Worm (Caenorhabditis elegans) whole organism, L4 larva: ENCODE data around the gene F10C1.3.

ENCODE experiments used
- F10B5.3 ChIP-seq: sonication (generic microtip); optimal IDR thresholded peaks from 2 replicates; lab custom pipeline; 2016; ENCODE audit warnings: mild to moderate bottlenecking, missing genetic modification characterization, missing compliant biosample characterization
- F26F4.8 ChIP-seq: fragments of 200-800 bp; sonication (Bioruptor generic); conservative IDR thresholded peaks from 2 replicates; pipeline ENCODE4 v1.3.6; 2022; ENCODE audit warnings: missing genetic modification characterization, missing compliant biosample characterization
- T26A8.4 ChIP-seq: fragments of 200-800 bp; sonication (Bioruptor generic); IDR thresholded peaks from 2 replicates; pipeline ENCODE4 v1.3.6; 2022; ENCODE audit warnings: missing genetic modification characterization, missing compliant biosample characterization
- Y48G9A.11 ChIP-seq: fragments of 200-800 bp; sonication (Bioruptor generic); IDR thresholded peaks from 2 replicates; pipeline ENCODE4 v1.3.6; 2022; ENCODE audit warnings: missing genetic modification reagents, missing genetic modification characterization, missing compliant biosample characterization
- Y75B8A.6 ChIP-seq: fragments of 200-800 bp; sonication (Bioruptor generic); IDR thresholded peaks from 2 replicates; pipeline ENCODE4 v1.3.6; 2022; ENCODE audit warnings: missing genetic modification reagents, missing genetic modification characterization, missing compliant biosample characterization
- ZK546.5 ChIP-seq, 2 experiments: sonication (generic microtip); optimal IDR thresholded peaks; 2 replicates each; lab custom pipeline; 2017; ENCODE audit warnings: missing biosample characterization in 2 of 2, missing genetic modification characterization in 2 of 2
- aly-2 ChIP-seq: sonication (generic microtip); optimal IDR thresholded peaks from 2 replicates; lab custom pipeline; 2018; ENCODE audit warnings: missing biosample characterization, missing genetic modification characterization
- ama-1 ChIP-seq: fragments of 150-350 bp; optimal IDR thresholded peaks from 2 replicates; lab custom pipeline; 2014; ENCODE audit warnings: inconsistent platforms, mixed read lengths
- ceh-20 ChIP-seq: fragments of 200-800 bp; sonication (Bioruptor generic); IDR thresholded peaks from 2 replicates; pipeline ENCODE4 v1.3.6; 2022; ENCODE audit warnings: missing genetic modification reagents, missing genetic modification characterization, missing compliant biosample characterization
- ceh-28 ChIP-seq: fragments of 150-350 bp; optimal IDR thresholded peaks from 2 replicates; lab custom pipeline; 2014; ENCODE audit warnings: missing biosample characterization, missing genetic modification reagents, missing genetic modification characterization
- ceh-44 ChIP-seq: fragments of 200-800 bp; sonication (Bioruptor generic); IDR thresholded peaks from 2 replicates; pipeline ENCODE4 v1.3.6; 2022; ENCODE audit warnings: missing genetic modification reagents, missing genetic modification characterization, missing compliant biosample characterization
- ceh-62 ChIP-seq: sonication (generic microtip); optimal IDR thresholded peaks from 2 replicates; lab custom pipeline; 2017; ENCODE audit warnings: missing biosample characterization, missing genetic modification characterization
- ces-1 ChIP-seq: fragments of 150-350 bp; sonication (generic microtip); optimal IDR thresholded peaks from 4 replicates; lab custom pipeline; 2014; ENCODE audit warnings: missing biosample characterization, missing genetic modification reagents, missing genetic modification characterization
- ctbp-1 ChIP-seq: fragments of 200-800 bp; sonication (Bioruptor generic); IDR thresholded peaks from 2 replicates; pipeline ENCODE4 v1.3.6; 2022; ENCODE audit warnings: missing genetic modification reagents, missing genetic modification characterization, missing compliant biosample characterization
- daf-12 ChIP-seq: fragments of 150-350 bp; optimal IDR thresholded peaks from 2 replicates; lab custom pipeline; 2014; ENCODE audit warnings: missing biosample characterization, missing genetic modification reagents, missing genetic modification characterization
- dmd-6 ChIP-seq: fragments of 200-800 bp; sonication (Bioruptor generic); IDR thresholded peaks from 2 replicates; pipeline ENCODE4 v1.3.6; 2022; ENCODE audit warnings: missing genetic modification reagents, missing genetic modification characterization, missing compliant biosample characterization
- dmd-9 ChIP-seq: fragments of 200-800 bp; sonication (Bioruptor generic); IDR thresholded peaks from 2 replicates; pipeline ENCODE4 v1.3.6; 2022; ENCODE audit warnings: missing genetic modification reagents, missing genetic modification characterization, missing compliant biosample characterization
- fkh-10 ChIP-seq: fragments of 150-350 bp; optimal IDR thresholded peaks from 2 replicates; lab custom pipeline; 2014; ENCODE audit warnings: missing biosample characterization, missing genetic modification reagents, missing genetic modification characterization
- gei-8 ChIP-seq: fragments of 200-800 bp; sonication (Bioruptor generic); optimal IDR thresholded peaks from 2 replicates; lab custom pipeline; 2018; ENCODE audit warnings: mild to moderate bottlenecking, missing genetic modification characterization, missing compliant biosample characterization
- hif-1 ChIP-seq, 2 experiments: sonication (generic microtip); optimal IDR thresholded peaks; 2 replicates each; lab custom pipeline; 2016 to 2017; ENCODE audit warnings: missing compliant biosample characterization in 2 of 2, missing genetic modification characterization in 2 of 2, missing genetic modification reagents in 2 of 2, missing genotype in 2 of 2, mild to moderate bottlenecking in 1 of 2
- hlh-30 ChIP-seq: sonication (generic microtip); optimal IDR thresholded peaks from 2 replicates; lab custom pipeline; 2017; ENCODE audit warnings: antibody characterized with exemption, mild to moderate bottlenecking, missing genetic modification characterization, missing compliant biosample characterization; ENCODE audit not compliant: insufficient read depth
- hmg-1.1 ChIP-seq: fragments of 200-800 bp; sonication (Bioruptor generic); IDR thresholded peaks from 2 replicates; pipeline ENCODE4 v1.3.6; 2022; ENCODE audit warnings: missing genetic modification reagents, missing genetic modification characterization, missing compliant biosample characterization
- jun-1 ChIP-seq: fragments of 150-350 bp; optimal IDR thresholded peaks from 2 replicates; lab custom pipeline; 2014; ENCODE audit warnings: missing biosample characterization, missing genetic modification reagents, missing genetic modification characterization
- lin-13 ChIP-seq: fragments of 150-350 bp; optimal IDR thresholded peaks from 2 replicates; lab custom pipeline; 2014; ENCODE audit warnings: missing biosample characterization, missing genetic modification reagents, missing genetic modification characterization
- lin-29 ChIP-seq: fragments of 200-800 bp; sonication (Bioruptor generic); IDR thresholded peaks from 2 replicates; pipeline ENCODE4 v1.3.6; 2022; ENCODE audit warnings: missing genetic modification reagents, missing genetic modification characterization, missing compliant biosample characterization
- lin-39 ChIP-seq: fragments of 150-350 bp; optimal IDR thresholded peaks from 2 replicates; lab custom pipeline; 2014; ENCODE audit warnings: missing biosample characterization, missing genetic modification reagents, missing genetic modification characterization
- madf-9 ChIP-seq: fragments of 200-800 bp; sonication (Bioruptor generic); conservative IDR thresholded peaks from 2 replicates; pipeline ENCODE4 v1.3.6; 2022; ENCODE audit warnings: missing genetic modification reagents, missing genetic modification characterization, missing compliant biosample characterization
- mdl-1 ChIP-seq, 2 experiments: fragments of 150-350 bp in 1 of 2; sonication (generic microtip) in 1 of 2; optimal IDR thresholded peaks; 2 replicates each; lab custom pipeline; 2014 to 2017; ENCODE audit warnings: missing biosample characterization in 2 of 2, missing genetic modification characterization in 2 of 2
- mep-1 ChIP-seq: fragments of 150-350 bp; sonication (generic microtip); optimal IDR thresholded peaks from 3 replicates; lab custom pipeline; 2014; ENCODE audit warnings: missing biosample characterization, missing genetic modification characterization
- mxl-3 ChIP-seq: fragments of 200-800 bp; sonication (Bioruptor generic); optimal IDR thresholded peaks from 2 replicates; lab custom pipeline; 2018; ENCODE audit warnings: mild to moderate bottlenecking, missing genetic modification characterization, missing compliant biosample characterization
- nhr-11 ChIP-seq: fragments of 150-350 bp; optimal IDR thresholded peaks from 2 replicates; lab custom pipeline; 2014; ENCODE audit warnings: missing biosample characterization, missing genetic modification characterization
- nhr-111 ChIP-seq: fragments of 200-800 bp; sonication (Bioruptor generic); optimal IDR thresholded peaks from 2 replicates; lab custom pipeline; 2018; ENCODE audit warnings: mild to moderate bottlenecking, missing genetic modification characterization, missing compliant biosample characterization
- nhr-25 ChIP-seq: sonication (generic microtip); optimal IDR thresholded peaks from 2 replicates; lab custom pipeline; 2017; ENCODE audit warnings: missing genetic modification characterization, mild to moderate bottlenecking, missing compliant biosample characterization, antibody characterized with exemption, moderate library complexity, borderline replicate concordance; ENCODE audit not compliant: insufficient read depth
- nhr-28 ChIP-seq: fragments of 150-350 bp; optimal IDR thresholded peaks from 2 replicates; lab custom pipeline; 2014; ENCODE audit warnings: missing biosample characterization, missing genetic modification characterization
- nhr-48 ChIP-seq: sonication (generic microtip); optimal IDR thresholded peaks from 2 replicates; lab custom pipeline; 2016; ENCODE audit warnings: mild to moderate bottlenecking, missing genetic modification characterization, missing compliant biosample characterization
- nhr-6 ChIP-seq: fragments of 150-350 bp; optimal IDR thresholded peaks from 2 replicates; lab custom pipeline; 2014; ENCODE audit warnings: missing biosample characterization, missing genetic modification characterization
- pqm-1 ChIP-seq: sonication (generic microtip); optimal IDR thresholded peaks from 2 replicates; lab custom pipeline; 2017; ENCODE audit warnings: missing biosample characterization, missing genetic modification characterization
- rbr-2 ChIP-seq: sonication (generic microtip); optimal IDR thresholded peaks from 2 replicates; lab custom pipeline; 2016; ENCODE audit warnings: missing genotype, missing genetic modification characterization, missing compliant biosample characterization
- saeg-2 ChIP-seq: fragments of 200-800 bp; sonication (Bioruptor generic); IDR thresholded peaks from 2 replicates; pipeline ENCODE4 v1.3.6; 2022; ENCODE audit warnings: missing genetic modification reagents, missing genetic modification characterization, missing compliant biosample characterization
- sdz-12 ChIP-seq: fragments of 200-800 bp; sonication (Bioruptor generic); optimal IDR thresholded peaks from 2 replicates; lab custom pipeline; 2018; ENCODE audit warnings: mild to moderate bottlenecking, missing genetic modification characterization, missing compliant biosample characterization
- unc-130 ChIP-seq: sonication (generic microtip); optimal IDR thresholded peaks from 2 replicates; lab custom pipeline; 2016; ENCODE audit warnings: missing genetic modification reagents, missing genetic modification characterization, missing compliant biosample characterization
- unc-62 ChIP-seq, 3 experiments: fragments of 150-350 bp in 1 of 3; sonication (generic microtip); optimal IDR thresholded peaks in 2 of 3; peaks in 1 of 3; 1 replicate in 1 of 3; 2 replicates in 2 of 3; lab custom pipeline; 2014 to 2017; ENCODE audit warnings: missing biosample characterization in 3 of 3, missing genetic modification characterization in 3 of 3, missing genetic modification reagents in 3 of 3, missing genotype in 1 of 3
- vab-7 ChIP-seq: fragments of 200-800 bp; sonication (Bioruptor generic); IDR thresholded peaks from 2 replicates; pipeline ENCODE4 v1.3.6; 2022; ENCODE audit warnings: missing genetic modification reagents, missing genetic modification characterization, missing compliant biosample characterization
- zip-11 ChIP-seq: fragments of 200-800 bp; sonication (Bioruptor generic); IDR thresholded peaks from 2 replicates; pipeline ENCODE4 v1.3.6; 2022; ENCODE audit warnings: missing genetic modification characterization, missing compliant biosample characterization

F10C1.3 gene

DNA sequence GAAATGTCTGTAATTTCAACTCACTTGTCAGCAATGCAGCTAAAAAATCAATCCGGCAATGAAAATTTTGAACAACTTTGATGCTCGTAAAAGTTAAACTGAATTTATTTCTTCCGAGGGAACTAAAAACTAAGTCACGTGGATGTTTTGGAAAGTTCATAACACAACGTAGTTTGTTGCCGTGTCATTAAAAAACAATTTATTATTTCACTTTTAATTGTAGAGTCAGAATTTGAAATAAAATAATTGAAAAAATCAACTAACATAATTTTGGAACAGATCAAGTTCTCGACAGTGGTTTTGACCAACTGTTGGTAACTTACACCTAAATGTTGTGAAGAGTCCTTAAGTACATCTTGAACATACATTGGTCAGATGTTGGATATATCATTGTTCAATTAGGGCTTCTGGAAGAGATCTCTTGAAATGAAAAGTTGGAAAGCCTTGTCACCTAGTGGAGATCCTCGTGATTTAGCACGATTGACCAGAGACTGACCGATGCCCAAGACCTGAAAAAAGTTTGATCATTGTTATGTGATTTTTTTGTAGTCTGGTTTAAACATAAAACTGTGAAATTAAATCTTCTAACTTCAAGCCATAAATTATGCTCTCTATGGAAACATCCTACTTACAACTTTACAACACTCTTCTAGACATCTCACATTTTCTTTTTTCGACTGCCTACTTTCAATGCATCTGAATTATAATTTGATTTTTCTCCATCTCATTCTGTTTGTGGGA lies 27.0 kb downstream of the F10C1.3 start, which contains the start of the genes C18A3.7 and C18A3.11:
Gene C18A3.7 (minus strand): TSS at position 101 of the 741 bp plus-strand sequence.
Gene C18A3.11 (plus strand): TSS at position 691 of the 741 bp plus-strand sequence.
- no peak for TF ChIP-seq madf-9
- TF ChIP-seq pqm-1 (tag; lab: Kevin White, UChicago): no peak
- TF ChIP-seq saeg-2 (GFP tag; lab: Robert Waterston, UW): no peak
- TF ChIP-seq F10B5.3 (tag; lab: Kevin White, UChicago): no peak
- TF ChIP-seq hif-1 (tag; optimal IDR thresholded peaks at IDR 0.05; lab: Kevin White, UChicago): no peak
- TF ChIP-seq lin-29 (GFP tag; lab: Robert Waterston, UW): no peak
- no peak for TF ChIP-seq aly-2 (tag; lab: Kevin White, UChicago)
- no peak for TF ChIP-seq Y48G9A.11
- no peak for TF ChIP-seq gei-8
- TF ChIP-seq dmd-9: no peak
- no peak for TF ChIP-seq ZK546.5 (tag; optimal IDR thresholded peaks at IDR 0.05; lab: Kevin White, UChicago)
- no peak for TF ChIP-seq hlh-30 (tag; lab: Kevin White, UChicago)
- TF ChIP-seq jun-1 (tag; lab: Kevin White, UChicago): no peak
- TF ChIP-seq F26F4.8 (GFP tag; lab: Robert Waterston, UW): no peak
- TF ChIP-seq Y75B8A.6: no peak
- no peak for TF ChIP-seq hmg-1.1 (GFP tag; lab: Robert Waterston, UW)

- TF ChIP-seq aly-2 (tag; lab: Kevin White, UChicago) (no peak), fkh-10 (GFP tag; lab: Kevin White, UChicago) (peak; percentile 10), ceh-28 (tag; lab: Kevin White, UChicago) (no peak), nhr-6 (tag; lab: Kevin White, UChicago) (no peak), unc-62 (GFP tag; optimal IDR thresholded peaks at IDR 0.05 in 1 of 2; lab: Kevin White, UChicago) (peak in 1 of 2 experiments; percentile 35), unc-62 (tag; optimal IDR thresholded peaks at IDR 0.05; lab: Kevin White, UChicago) (no peak), T26A8.4 (GFP tag; lab: Robert Waterston, UW) (no peak), gei-8 (no peak), Y48G9A.11 (no peak), mxl-3 (no peak), ctbp-1 (GFP tag; lab: Robert Waterston, UW) (0 out of 2 replicates have a peak, but pooled peaks have one; percentile 14)
These were observed 29.8 kb downstream of the F10C1.3 start, which contains the start of gene rab-3 for ce11 chrII:5727707-5728106. TSS of gene rab-3 (minus strand) at chrII:5727853.

ce11 chrII:5725094-5725493 lies 32.5 kb downstream of the F10C1.3 start:
- TF ChIP-seq ctbp-1 (GFP tag; lab: Robert Waterston, UW): peak; percentile 73
- TF ChIP-seq Y48G9A.11: no peak
- TF ChIP-seq ceh-44: no peak
- TF ChIP-seq Y75B8A.6: no peak
- peak; percentile 21; the same call in 1 of the 2 replicates for TF ChIP-seq dmd-6 (GFP tag; lab: Robert Waterston, UW)
- TF ChIP-seq daf-12 (tag; lab: Kevin White, UChicago): no peak
- no peak for TF ChIP-seq unc-130 (GFP tag; lab: Kevin White, UChicago)
- no peak for TF ChIP-seq F10B5.3 (tag; lab: Kevin White, UChicago)
- no peak for TF ChIP-seq nhr-28 (tag; lab: Kevin White, UChicago)
- TF ChIP-seq mep-1 (tag; lab: Kevin White, UChicago): peak; percentile 86
- no peak for TF ChIP-seq ama-1
- peak; percentile 61 for TF ChIP-seq ceh-28 (tag; lab: Kevin White, UChicago)
- TF ChIP-seq ceh-62 (tag; lab: Kevin White, UChicago): no peak
- TF ChIP-seq mxl-3: no peak
- no peak for TF ChIP-seq sdz-12 (GFP tag; lab: Kevin White, UChicago)
- TF ChIP-seq rbr-2 (tag; lab: Kevin White, UChicago): peak; percentile 84
- peak; percentile 35; the same call in 1 of the 2 replicates for TF ChIP-seq vab-7 (GFP tag; lab: Robert Waterston, UW)
- TF ChIP-seq lin-39 (tag; lab: Kevin White, UChicago): no peak
- no peak for TF ChIP-seq saeg-2 (GFP tag; lab: Robert Waterston, UW)
- TF ChIP-seq T26A8.4 (GFP tag; lab: Robert Waterston, UW): no peak
- TF ChIP-seq mdl-1 (tag; optimal IDR thresholded peaks at IDR 0.05; lab: Kevin White, UChicago): peak in 1 of 2 experiments; percentile 47
- no peak for TF ChIP-seq nhr-48
- no peak for TF ChIP-seq lin-13
- peak; percentile 46; the same call in 1 of the 2 replicates for TF ChIP-seq ceh-20 (GFP tag; lab: Robert Waterston, UW)
- TF ChIP-seq nhr-111: no peak
- no peak for TF ChIP-seq nhr-25
- peak; percentile 67 for TF ChIP-seq ces-1 (GFP tag; lab: Kevin White, UChicago)
- peak; percentile 57 for TF ChIP-seq nhr-11 (tag; lab: Kevin White, UChicago)
- no peak for TF ChIP-seq ZK546.5 (tag; optimal IDR thresholded peaks at IDR 0.05; lab: Kevin White, UChicago)
- peak; percentile 84 for TF ChIP-seq fkh-10 (GFP tag; lab: Kevin White, UChicago)
- TF ChIP-seq zip-11: no peak
